Worm (Caenorhabditis elegans) whole organism, early embryonic: Measurements from ENCODE around the gene fbxa-10.

Source experiments
- B0310.2 ChIP-seq: sonication (generic microtip); optimal IDR thresholded peaks from 2 replicates; lab custom pipeline; 2016; ENCODE audit warnings: mild to moderate bottlenecking, missing genetic modification characterization, missing compliant biosample characterization
- aly-1 ChIP-seq: sonication (generic microtip); optimal IDR thresholded peaks from 2 replicates; lab custom pipeline; 2016; ENCODE audit warnings: missing genetic modification characterization, missing compliant biosample characterization
- ama-1 ChIP-seq: fragments of 150-350 bp; optimal IDR thresholded peaks from 2 replicates; lab custom pipeline; 2014
- flt-1 ChIP-seq: fragments of 200-800 bp; sonication (Bioruptor generic); IDR thresholded peaks from 2 replicates; pipeline ENCODE4 v1.3.6; 2022; ENCODE audit warnings: missing genetic modification characterization, missing compliant biosample characterization
- hmbx-1 ChIP-seq: sonication (generic microtip); optimal IDR thresholded peaks from 2 replicates; lab custom pipeline; 2016; ENCODE audit warnings: mild to moderate bottlenecking, missing genetic modification characterization, missing compliant biosample characterization
- pes-1 ChIP-seq: fragments of 200-800 bp; sonication (Bioruptor generic); IDR thresholded peaks from 2 replicates; pipeline ENCODE4 v1.3.6; 2022; ENCODE audit warnings: missing genetic modification reagents, missing genetic modification characterization, missing compliant biosample characterization
- scrt-1 ChIP-seq: fragments of 200-800 bp; sonication (Bioruptor generic); IDR thresholded peaks from 2 replicates; pipeline ENCODE4 v1.3.6; 2022; ENCODE audit warnings: missing genetic modification characterization, missing compliant biosample characterization
- tbx-11 ChIP-seq: fragments of 200-800 bp; sonication (Bioruptor generic); IDR thresholded peaks from 2 replicates; pipeline ENCODE4 v1.3.6; 2022; ENCODE audit warnings: missing genetic modification characterization, missing compliant biosample characterization

ce11 chrIII:954553-954952 is 2.4 kb downstream of the fbxa-10 start, which contains the start of the genes T12B5.15 and T12B5.14:
- TF ChIP-seq ama-1 (lab: Kevin White, UChicago) = no peak
- no peak for TF ChIP-seq hmbx-1
- TF ChIP-seq aly-1 (tag; lab: Kevin White, UChicago) = no peak
- no peak for TF ChIP-seq flt-1 (GFP tag; lab: Robert Waterston, UW)
- TF ChIP-seq B0310.2 (tag; lab: Kevin White, UChicago) = no peak
- no peak for TF ChIP-seq tbx-11 (GFP tag; lab: Robert Waterston, UW)
- no peak for TF ChIP-seq pes-1 (GFP tag; lab: Robert Waterston, UW)
- no peak for TF ChIP-seq scrt-1 (GFP tag; lab: Robert Waterston, UW)
